Fruit fly (Drosophila melanogaster): ENCODE data around the gene spd-2.

dm6 chr3L:16612972-16613371 is 18.2 kb upstream of the spd-2 start:
- no peak for TF ChIP-seq topi (GFP tag; optimal IDR thresholded peaks at IDR 0.05)
- TF ChIP-seq Sox14 (GFP tag; optimal IDR thresholded peaks at IDR 0.05): peak; percentile 34
- TF ChIP-seq CG6808 (GFP tag; optimal IDR thresholded peaks at IDR 0.05): no peak
- TF ChIP-seq CG16779 (tag; optimal IDR thresholded peaks at IDR 0.05): no peak
- TF ChIP-seq CG10631 (GFP tag; optimal IDR thresholded peaks at IDR 0.05): no peak
